Worm (Caenorhabditis elegans): ENCODE data around the gene srh-187.
"Not testable (repeated sequence)": the region's sequence is repeated elsewhere in the genome, so short reads cannot be mapped to it uniquely, and the experiment has no call there.

DNA sequence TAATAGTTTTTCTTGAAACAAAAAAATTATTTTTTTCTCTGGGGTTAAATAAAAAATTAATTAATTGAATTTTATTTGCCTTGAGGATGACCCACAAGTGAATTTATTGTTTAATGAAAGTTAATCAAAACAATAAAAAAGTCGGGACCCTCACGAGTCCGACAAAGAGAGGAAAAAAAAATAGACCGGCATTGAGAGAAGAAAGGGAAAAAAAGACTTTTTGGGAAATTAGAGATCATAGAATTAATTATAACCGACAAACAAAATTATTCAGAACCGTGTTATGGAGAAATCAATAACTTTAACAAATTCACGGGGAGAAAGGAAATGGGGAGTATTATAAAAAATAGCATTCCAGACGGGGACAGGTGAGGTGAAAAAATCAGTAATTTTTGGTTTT is 2.5 kb downstream of the srh-187 start, which contains the start of gene F10G2.7:
- not testable (repeated sequence) for TF ChIP-seq ref-1 (GFP tag; conservative IDR thresholded peaks at IDR 0.05); med-1 (GFP tag; optimal IDR thresholded peaks at IDR 0.05; ENCODE audit: insufficient read depth); ztf-29 (GFP tag; IDR thresholded peaks at IDR 0.05); flt-1 (GFP tag; IDR thresholded peaks at IDR 0.05); klf-2 (GFP tag; conservative IDR thresholded peaks at IDR 0.05); cog-1 (tag; optimal IDR thresholded peaks at IDR 0.05); ztf-23 (GFP tag; IDR thresholded peaks at IDR 0.05)

Data from whole organism, midembryonic.